Fruit fly (Drosophila melanogaster): ENCODE results near the gene yps.

DNA sequence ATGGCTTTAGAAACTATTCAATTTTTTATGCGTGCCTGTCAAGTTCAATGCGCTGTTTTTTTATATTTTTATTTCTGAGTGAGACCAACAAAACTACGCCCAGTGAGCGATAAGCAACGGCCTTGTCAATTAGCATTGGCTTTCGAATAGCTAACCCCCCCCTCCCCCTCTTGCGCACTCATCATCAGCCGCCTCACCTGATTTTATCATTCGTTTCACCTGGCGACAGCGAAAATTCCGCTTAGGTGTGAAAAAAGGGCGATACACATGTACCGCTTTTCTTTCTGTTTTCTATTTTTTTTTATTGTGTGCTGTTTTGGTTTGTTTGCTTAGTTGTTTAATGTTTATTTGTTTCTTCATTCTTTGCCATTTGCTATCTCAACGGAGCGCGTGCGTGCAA lies 50.0 kb downstream of the yps start:
- no peak for TF ChIP-seq EcR (GFP tag; optimal IDR thresholded peaks at IDR 0.05)
- TF ChIP-seq pan (optimal IDR thresholded peaks at IDR 0.05) = no peak
- TF ChIP-seq psq (optimal IDR thresholded peaks at IDR 0.05) = no peak

Data from whole organism.